Worm (Caenorhabditis elegans): Measurements from ENCODE around the gene C16C10.2.
A peak's percentile ranks its signal among the peaks of the same experiment; 100 is the strongest.

C16C10.2 gene

ce11 chrIII:4195306-4196008 is 17.0 kb upstream of the C16C10.2 start:
- peak; percentile 87 for TF ChIP-seq tbx-2 (tag; optimal IDR thresholded peaks at IDR 0.05)
- TF ChIP-seq nhr-28 (tag; optimal IDR thresholded peaks at IDR 0.05) = no peak
- peak; percentile 49 for TF ChIP-seq daf-12 (tag; optimal IDR thresholded peaks at IDR 0.05)
- TF ChIP-seq eor-1 (tag; optimal IDR thresholded peaks at IDR 0.05) = no peak
- TF ChIP-seq hmg-11 (tag; optimal IDR thresholded peaks at IDR 0.05) = peak; percentile 47
- peak; percentile 95 for TF ChIP-seq ama-1 (optimal IDR thresholded peaks at IDR 0.05)
- TF ChIP-seq nhr-43 (tag; optimal IDR thresholded peaks at IDR 0.05; ENCODE audit: poor library complexity, severe bottlenecking) = peak; percentile 84
- TF ChIP-seq nhr-237 (tag; optimal IDR thresholded peaks at IDR 0.05) = no peak
- TF ChIP-seq jun-1 (tag; optimal IDR thresholded peaks at IDR 0.05) = peak; percentile 34
- TF ChIP-seq nhr-25 (tag; optimal IDR thresholded peaks at IDR 0.05) = peak; percentile 38
- TF ChIP-seq zag-1 (tag; optimal IDR thresholded peaks at IDR 0.05) = no peak
- peak; percentile 46 for TF ChIP-seq ceh-82 (tag; optimal IDR thresholded peaks at IDR 0.05)
- TF ChIP-seq nhr-11 (tag; optimal IDR thresholded peaks at IDR 0.05) = no peak
- TF ChIP-seq pqm-1 (tag; optimal IDR thresholded peaks at IDR 0.05) = peak; percentile 30
- TF ChIP-seq nhr-76 (tag; optimal IDR thresholded peaks at IDR 0.05) = no peak
- no peak for TF ChIP-seq lin-39 (tag; optimal IDR thresholded peaks at IDR 0.05)
- no peak for TF ChIP-seq sea-2 (GFP tag; optimal IDR thresholded peaks at IDR 0.05)
- TF ChIP-seq ztf-4 (tag; optimal IDR thresholded peaks at IDR 0.05) = peak; percentile 60
- no peak for TF ChIP-seq fkh-10 (GFP tag; optimal IDR thresholded peaks at IDR 0.05)
- no peak for TF ChIP-seq elt-1 (tag; optimal IDR thresholded peaks at IDR 0.05)
- TF ChIP-seq nhr-77 (tag; optimal IDR thresholded peaks at IDR 0.05) = peak; percentile 46
- peak; percentile 56 for TF ChIP-seq nfya-1 (tag; optimal IDR thresholded peaks at IDR 0.05; ENCODE audit: insufficient read depth)
- no peak for TF ChIP-seq mdl-1 (tag; optimal IDR thresholded peaks at IDR 0.05)
- peak; percentile 36 for TF ChIP-seq pha-4 (tag; optimal IDR thresholded peaks at IDR 0.05)
- peak; percentile 74 for TF ChIP-seq lsy-12 (tag; optimal IDR thresholded peaks at IDR 0.05)
- TF ChIP-seq elt-2 (tag; optimal IDR thresholded peaks at IDR 0.05) = peak; percentile 58
- TF ChIP-seq nhr-23 (tag; optimal IDR thresholded peaks at IDR 0.05) = peak; percentile 60
- peak; percentile 33 for TF ChIP-seq aly-2 (tag; optimal IDR thresholded peaks at IDR 0.05)
- TF ChIP-seq ceh-28 (tag; optimal IDR thresholded peaks at IDR 0.05) = peak; percentile 56
- TF ChIP-seq R02D3.7 (tag; optimal IDR thresholded peaks at IDR 0.05) = peak; percentile 31

- TF ChIP-seq nhr-237 (tag; optimal IDR thresholded peaks at IDR 0.05) (no peak), ama-1 (optimal IDR thresholded peaks at IDR 0.05) (peak; percentile 52), nhr-23 (tag; optimal IDR thresholded peaks at IDR 0.05) (peak; percentile 1)
These were observed 16.1 kb upstream of the C16C10.2 start for ce11 chrIII:4194349-4195110.

ce11 chrIII:4193659-4194103 is 15.2 kb upstream of the C16C10.2 start, which contains the start of gene xbp-1:
xbp-1 (plus strand) TSS chrIII:4193809.
- TF ChIP-seq nhr-11 (tag; optimal IDR thresholded peaks at IDR 0.05) (peak; percentile 73), ztf-11 (tag; optimal IDR thresholded peaks at IDR 0.05) (no peak), nhr-28 (tag; optimal IDR thresholded peaks at IDR 0.05) (no peak), nhr-237 (tag; optimal IDR thresholded peaks at IDR 0.05) (no peak), eor-1 (tag; optimal IDR thresholded peaks at IDR 0.05) (no peak), nhr-76 (tag; optimal IDR thresholded peaks at IDR 0.05) (no peak), pha-4 (tag; optimal IDR thresholded peaks at IDR 0.05) (peak; percentile 95), fkh-10 (GFP tag; optimal IDR thresholded peaks at IDR 0.05) (peak; percentile 66), nhr-12 (tag; optimal IDR thresholded peaks at IDR 0.05) (no peak), zag-1 (tag; optimal IDR thresholded peaks at IDR 0.05) (no peak), skn-1 (tag; optimal IDR thresholded peaks at IDR 0.05) (peak; percentile 88), ceh-16 (tag; optimal IDR thresholded peaks at IDR 0.05) (no peak), ceh-82 (tag; optimal IDR thresholded peaks at IDR 0.05) (peak; percentile 45), ama-1 (optimal IDR thresholded peaks at IDR 0.05) (peak; percentile 88), ceh-28 (tag; optimal IDR thresholded peaks at IDR 0.05) (peak; percentile 75), nhr-23 (tag; optimal IDR thresholded peaks at IDR 0.05) (peak; percentile 89), aly-2 (tag; optimal IDR thresholded peaks at IDR 0.05) (no peak), lsy-12 (tag; optimal IDR thresholded peaks at IDR 0.05) (peak; percentile 81), egl-27 (tag; optimal IDR thresholded peaks at IDR 0.05) (peak; percentile 86), nhr-67 (tag; optimal IDR thresholded peaks at IDR 0.05) (no peak), lin-15B (tag; optimal IDR thresholded peaks at IDR 0.05) (peak; percentile 84), mdl-1 (tag; optimal IDR thresholded peaks at IDR 0.05) (peak; percentile 55), elt-3 (tag; optimal IDR thresholded peaks at IDR 0.05) (peak in 2 of 3 experiments; percentile 35 to 41), unc-39 (tag; optimal IDR thresholded peaks at IDR 0.05) (no peak), elt-2 (tag; optimal IDR thresholded peaks at IDR 0.05) (peak; percentile 98), egl-5 (tag; optimal IDR thresholded peaks at IDR 0.05) (peak; percentile 90), nhr-43 (tag; optimal IDR thresholded peaks at IDR 0.05; ENCODE audit: poor library complexity, severe bottlenecking) (peak; percentile 39), R02D3.7 (tag; optimal IDR thresholded peaks at IDR 0.05) (peak; percentile 64), unc-62 (GFP tag; optimal IDR thresholded peaks at IDR 0.05) (peak; percentile 30), ceh-9 (tag; optimal IDR thresholded peaks at IDR 0.05) (no peak), sea-2 (GFP tag; optimal IDR thresholded peaks at IDR 0.05) (peak; percentile 75), ztf-4 (tag; optimal IDR thresholded peaks at IDR 0.05) (no peak), nhr-25 (tag; optimal IDR thresholded peaks at IDR 0.05) (peak; percentile 94), hmg-11 (tag; optimal IDR thresholded peaks at IDR 0.05) (peak; percentile 80), elt-1 (tag; optimal IDR thresholded peaks at IDR 0.05) (no peak), jun-1 (tag; optimal IDR thresholded peaks at IDR 0.05) (peak; percentile 96), ZK546.5 (tag; optimal IDR thresholded peaks at IDR 0.05) (no peak)
